Worm (Caenorhabditis elegans) whole organism, L2 larva: ENCODE measurements around the gene F52G3.1.

Experiments
- ama-1 ChIP-seq: fragments of 150-350 bp; optimal IDR thresholded peaks from 2 replicates; lab custom pipeline; 2018; ENCODE audit warnings: inconsistent platforms
- skn-1 ChIP-seq: sonication (generic microtip); optimal IDR thresholded peaks from 2 replicates; lab custom pipeline; 2017; ENCODE audit warnings: missing biosample characterization, missing genetic modification characterization
- zag-1 ChIP-seq: fragments of 150-350 bp; optimal IDR thresholded peaks from 2 replicates; lab custom pipeline; 2014; ENCODE audit warnings: missing biosample characterization, missing genetic modification characterization

ce11 chrX:16994417-16994816 is 30.7 kb downstream of the F52G3.1 start:
- TF ChIP-seq skn-1 (tag; lab: Kevin White, UChicago) (no peak), ama-1 (lab: Kevin White, UChicago) (no peak), zag-1 (tag; lab: Kevin White, UChicago) (no peak)
